Worm (Caenorhabditis elegans): ENCODE data around the gene cku-70.

ce11 chrIII:11208371-11208770 lies 53.7 kb downstream of the cku-70 start:
- no peak for TF ChIP-seq lin-13 (tag; optimal IDR thresholded peaks at IDR 0.05)
- TF ChIP-seq nhr-237 (tag; optimal IDR thresholded peaks at IDR 0.05) = no peak
- no peak for TF ChIP-seq lsy-2 (tag; optimal IDR thresholded peaks at IDR 0.05)
- TF ChIP-seq ztf-11 (tag; optimal IDR thresholded peaks at IDR 0.05) = no peak
- no peak for TF ChIP-seq blmp-1 (tag; optimal IDR thresholded peaks at IDR 0.05)
- no peak for TF ChIP-seq snpc-4 (tag; optimal IDR thresholded peaks at IDR 0.05)
- TF ChIP-seq nhr-76 (tag; optimal IDR thresholded peaks at IDR 0.05) = no peak
- TF ChIP-seq unc-62 (GFP tag; optimal IDR thresholded peaks at IDR 0.05) = no peak

All from whole organism, mixed stage, embryonic.